Fruit fly (Drosophila melanogaster) whole organism, embryonic: Measurements from ENCODE around the gene CG7289.

Experiments used
- B-H2 ChIP-seq: fragments of 200-800 bp; sonication (Bioruptor generic); optimal IDR thresholded peaks from 2 replicates; lab custom pipeline; 2018; ENCODE audit warnings: missing biosample characterization, mild to moderate bottlenecking, missing genetic modification characterization
- CG10462 ChIP-seq: fragments of 200-800 bp; sonication (Bioruptor generic); optimal IDR thresholded peaks from 2 replicates; lab custom pipeline; 2016; ENCODE audit warnings: missing biosample characterization, missing genetic modification characterization
- CG10979 ChIP-seq: fragments of 200-800 bp; sonication (Bioruptor generic); optimal IDR thresholded peaks from 2 replicates; lab custom pipeline; 2018; ENCODE audit warnings: missing biosample characterization, mild to moderate bottlenecking, missing genetic modification characterization, moderate library complexity
- CG12236 ChIP-seq: fragments of 200-800 bp; sonication (Bioruptor generic); optimal IDR thresholded peaks from 2 replicates; lab custom pipeline; 2016; ENCODE audit warnings: missing biosample characterization, missing genetic modification characterization
- CG12391 ChIP-seq: fragments of 200-800 bp; sonication (Bioruptor generic); optimal IDR thresholded peaks from 3 replicates; lab custom pipeline; 2018; ENCODE audit warnings: missing biosample characterization, mild to moderate bottlenecking, missing genetic modification characterization, moderate library complexity
- CG12942 ChIP-seq: fragments of 200-800 bp; sonication (Bioruptor generic); optimal IDR thresholded peaks from 3 replicates; lab custom pipeline; 2016; ENCODE audit warnings: missing biosample characterization, missing genetic modification characterization
- CG13287 ChIP-seq: fragments of 200-800 bp; sonication (Bioruptor generic); IDR thresholded peaks from 2 replicates; pipeline ENCODE4 v1.3.6; 2022; ENCODE audit warnings: missing biosample characterization, missing genetic modification characterization; ENCODE audit not compliant: partially characterized antibody
- CG15073 ChIP-seq: fragments of 200-800 bp; sonication (Bioruptor generic); optimal IDR thresholded peaks from 2 replicates; lab custom pipeline; 2016; ENCODE audit warnings: missing biosample characterization, missing genetic modification characterization
- CG17912 ChIP-seq: fragments of 200-800 bp; sonication (Bioruptor generic); optimal IDR thresholded peaks from 2 replicates; lab custom pipeline; 2018; ENCODE audit warnings: missing biosample characterization, mild to moderate bottlenecking, missing genetic modification characterization
- CG2120 ChIP-seq: fragments of 200-800 bp; sonication (Bioruptor generic); optimal IDR thresholded peaks from 3 replicates; lab custom pipeline; 2016; ENCODE audit warnings: missing biosample characterization, missing genetic modification characterization
- CG2712 ChIP-seq: fragments of 200-800 bp; optimal IDR thresholded peaks from 3 replicates; lab custom pipeline; 2019; ENCODE audit warnings: missing biosample characterization, mild to moderate bottlenecking, missing genetic modification characterization, moderate library complexity
- CG31388 ChIP-seq: fragments of 200-800 bp; sonication (Bioruptor generic); optimal IDR thresholded peaks from 2 replicates; lab custom pipeline; 2016; ENCODE audit warnings: missing biosample characterization, missing genetic modification characterization
- CG32532 ChIP-seq: fragments of 200-800 bp; sonication (Bioruptor generic); IDR thresholded peaks from 2 replicates; pipeline ENCODE4 v1.3.6; 2022; ENCODE audit warnings: missing biosample characterization, missing genetic modification characterization
- CG34376 ChIP-seq: fragments of 200-800 bp; sonication (Bioruptor generic); optimal IDR thresholded peaks from 2 replicates; lab custom pipeline; 2018; ENCODE audit warnings: missing biosample characterization, mild to moderate bottlenecking, missing genetic modification characterization
- CG4707 ChIP-seq: fragments of 200-800 bp; sonication (Bioruptor generic); optimal IDR thresholded peaks from 2 replicates; lab custom pipeline; 2018; ENCODE audit warnings: missing biosample characterization, mild to moderate bottlenecking, missing genetic modification characterization, moderate library complexity
- CG6272 ChIP-seq: fragments of 200-800 bp; sonication (Bioruptor generic); IDR thresholded peaks from 2 replicates; pipeline ENCODE4 v1.3.6; 2022; ENCODE audit warnings: missing biosample characterization, missing genetic modification characterization
- CG6765 ChIP-seq: fragments of 200-800 bp; sonication (Bioruptor generic); optimal IDR thresholded peaks from 3 replicates; lab custom pipeline; 2017; ENCODE audit warnings: missing biosample characterization, mild to moderate bottlenecking, missing genetic modification characterization
- CG9727 ChIP-seq: fragments of 200-800 bp; sonication (Bioruptor generic); optimal IDR thresholded peaks from 3 replicates; lab custom pipeline; 2017; ENCODE audit warnings: missing biosample characterization, mild to moderate bottlenecking, missing genetic modification characterization
- CG9932 ChIP-seq: fragments of 200-800 bp; sonication (Bioruptor generic); IDR thresholded peaks from 2 replicates; pipeline ENCODE4 v1.3.6; 2022; ENCODE audit warnings: missing biosample characterization, missing genetic modification characterization
- D19B ChIP-seq: fragments of 200-800 bp; sonication (Bioruptor generic); optimal IDR thresholded peaks from 2 replicates; lab custom pipeline; 2017; ENCODE audit warnings: missing biosample characterization, mild to moderate bottlenecking, missing genetic modification characterization
- Dp ChIP-seq: fragments of 200-800 bp; sonication (Bioruptor generic); optimal IDR thresholded peaks from 2 replicates; lab custom pipeline; 2018; ENCODE audit warnings: missing biosample characterization, mild to moderate bottlenecking, missing genetic modification characterization, moderate library complexity
- Dref ChIP-seq: fragments of 200-800 bp; sonication (Bioruptor generic); IDR thresholded peaks from 2 replicates; pipeline ENCODE4 v1.3.6; 2022; ENCODE audit warnings: missing biosample characterization, missing genetic modification characterization
- E2f2 ChIP-seq: fragments of 200-800 bp; sonication (Bioruptor generic); IDR thresholded peaks from 2 replicates; pipeline ENCODE4 v1.3.6; 2022; ENCODE audit warnings: missing biosample characterization, missing genetic modification characterization
- Ets97D ChIP-seq: fragments of 200-800 bp; sonication (Bioruptor generic); optimal IDR thresholded peaks from 3 replicates; lab custom pipeline; 2016; ENCODE audit warnings: missing biosample characterization, missing genetic modification characterization
- Hr3 ChIP-seq: fragments of 200-800 bp; sonication (Bioruptor generic); optimal IDR thresholded peaks from 3 replicates; lab custom pipeline; 2016; ENCODE audit warnings: missing biosample characterization, missing genetic modification characterization
- Kr ChIP-seq: fragments of 200-800 bp; sonication (Bioruptor generic); optimal IDR thresholded peaks from 2 replicates; lab custom pipeline; 2017; ENCODE audit warnings: missing biosample characterization, mild to moderate bottlenecking, missing genetic modification characterization
- Lhr ChIP-seq: fragments of 200-800 bp; sonication (Bioruptor generic); optimal IDR thresholded peaks from 3 replicates; lab custom pipeline; 2017; ENCODE audit warnings: mild to moderate bottlenecking, missing biosample characterization, missing genetic modification reagents, missing genetic modification characterization
- MBD-R2 ChIP-seq: fragments of 200-800 bp; sonication (Bioruptor generic); IDR thresholded peaks from 2 replicates; pipeline ENCODE4 v1.3.6; 2022; ENCODE audit warnings: missing biosample characterization, missing genetic modification characterization
- Med ChIP-seq: fragments of 200-800 bp; sonication (Bioruptor generic); peaks from one replicate; lab custom pipeline; 2016; ENCODE audit warnings: missing biosample characterization, missing genetic modification characterization, mild to moderate bottlenecking, inconsistent platforms, moderate library complexity
- Pdp1 ChIP-seq, 2 experiments: fragments of 200-800 bp; sonication (Bioruptor generic); optimal IDR thresholded peaks; 3 replicates each; lab custom pipeline; 2016; ENCODE audit warnings: missing biosample characterization in 2 of 2, missing genetic modification characterization in 2 of 2, mild to moderate bottlenecking in 1 of 2, moderate library complexity in 1 of 2
- Sry-β ChIP-seq: fragments of 200-800 bp; sonication (Bioruptor generic); optimal IDR thresholded peaks from 2 replicates; lab custom pipeline; 2018; ENCODE audit warnings: missing biosample characterization, mild to moderate bottlenecking, missing genetic modification characterization, moderate library complexity
- Ssrp ChIP-seq: fragments of 200-800 bp; sonication (Bioruptor generic); optimal IDR thresholded peaks from 2 replicates; lab custom pipeline; 2018; ENCODE audit warnings: missing biosample characterization, mild to moderate bottlenecking, missing genetic modification characterization, moderate library complexity
- Taf1 ChIP-seq: fragments of 200-800 bp; sonication (Bioruptor generic); IDR thresholded peaks from 2 replicates; pipeline ENCODE4 v1.3.6; 2022; ENCODE audit warnings: missing biosample characterization, missing genetic modification characterization
- Vsx1 ChIP-seq: fragments of 200-800 bp; sonication (Bioruptor generic); optimal IDR thresholded peaks from 2 replicates; lab custom pipeline; 2017; ENCODE audit warnings: missing biosample characterization, mild to moderate bottlenecking, missing genetic modification characterization, missing genetic modification reagents
- Xbp1 ChIP-seq: fragments of 200-800 bp; sonication (Bioruptor generic); optimal IDR thresholded peaks from 3 replicates; lab custom pipeline; 2016; ENCODE audit warnings: missing biosample characterization, mild to moderate bottlenecking, missing genetic modification characterization
- aop ChIP-seq: fragments of 200-800 bp; sonication (Bioruptor generic); IDR thresholded peaks from 2 replicates; pipeline ENCODE4 v1.3.6; 2022; ENCODE audit warnings: missing biosample characterization, missing genetic modification characterization
- bcd ChIP-seq: fragments of 200-800 bp; sonication (Bioruptor generic); optimal IDR thresholded peaks from 2 replicates; lab custom pipeline; 2017; ENCODE audit warnings: missing biosample characterization, mild to moderate bottlenecking, missing genetic modification characterization
- cad ChIP-seq: fragments of >200 bp; optimal IDR thresholded peaks from 2 replicates; lab custom pipeline; 2017; ENCODE audit warnings: missing biosample characterization, missing genetic modification characterization
- chinmo ChIP-seq: fragments of 200-800 bp; sonication (Bioruptor generic); IDR thresholded peaks from 4 replicates; pipeline ENCODE4 v1.3.6; 2022; ENCODE audit warnings: missing biosample characterization, missing genetic modification characterization; ENCODE audit not compliant: partially characterized antibody
- dmrt11E ChIP-seq: fragments of 200-800 bp; sonication (Bioruptor generic); optimal IDR thresholded peaks from 3 replicates; lab custom pipeline; 2018; ENCODE audit warnings: missing biosample characterization, mild to moderate bottlenecking, missing genetic modification characterization, moderate library complexity
- gt ChIP-seq: fragments of 200-800 bp; sonication (Bioruptor generic); IDR thresholded peaks from 2 replicates; pipeline ENCODE4 v1.3.6; 2022; ENCODE audit warnings: missing biosample characterization, missing genetic modification characterization
- her ChIP-seq: fragments of 200-800 bp; sonication (Bioruptor generic); optimal IDR thresholded peaks from 2 replicates; lab custom pipeline; 2016; ENCODE audit warnings: missing biosample characterization, missing genetic modification characterization
- insv ChIP-seq, 2 experiments: fragments of 200-800 bp; sonication (Bioruptor generic); optimal IDR thresholded peaks; 3 replicates each; lab custom pipeline; 2016 to 2018; ENCODE audit warnings: missing biosample characterization in 2 of 2, missing genetic modification characterization in 2 of 2
- knrl ChIP-seq: fragments of 200-800 bp; sonication (Bioruptor generic); IDR thresholded peaks from 3 replicates; pipeline ENCODE4 v1.3.6; 2022; ENCODE audit warnings: missing biosample characterization, missing genetic modification characterization; ENCODE audit not compliant: partially characterized antibody
- lbe ChIP-seq: fragments of 200-800 bp; sonication (Bioruptor generic); optimal IDR thresholded peaks from 2 replicates; lab custom pipeline; 2016; ENCODE audit warnings: missing biosample characterization, mild to moderate bottlenecking, missing genetic modification characterization
- unc-4 ChIP-seq: fragments of 200-800 bp; sonication (Bioruptor generic); IDR thresholded peaks from 2 replicates; pipeline ENCODE4 v1.3.6; 2022; ENCODE audit warnings: missing biosample characterization, missing genetic modification characterization; ENCODE audit not compliant: partially characterized antibody
- wek ChIP-seq: fragments of 200-800 bp; sonication (Bioruptor generic); optimal IDR thresholded peaks from 3 replicates; lab custom pipeline; 2018; ENCODE audit warnings: missing biosample characterization, mild to moderate bottlenecking, missing genetic modification characterization, moderate library complexity
- wor ChIP-seq: fragments of 200-800 bp; sonication (Bioruptor generic); IDR thresholded peaks from 2 replicates; pipeline ENCODE4 v1.3.6; 2022; ENCODE audit warnings: missing biosample characterization, missing genetic modification characterization

Gene CG7289

dm6 chr2L:1979196-1979818, 2.7 kb upstream of the CG7289 start:
- no peak for TF ChIP-seq Lhr
- TF ChIP-seq Dref = 0 out of 2 replicates have a peak, but pooled peaks have one; percentile 21
- no peak for TF ChIP-seq CG12236 (GFP tag; lab: Kevin White, UChicago)
- TF ChIP-seq Dp = peak; percentile 23
- TF ChIP-seq Sry-β = no peak
- TF ChIP-seq Pdp1 (GFP tag; optimal IDR thresholded peaks at IDR 0.05; lab: Kevin White, UChicago) = peak in 1 of 2 experiments; percentile 94
- no peak for TF ChIP-seq CG34376 (GFP tag; lab: Kevin White, UChicago)
- peak; percentile 43; the same call in 1 of the 2 replicates for TF ChIP-seq E2f2 (GFP tag; lab: Robert Waterston, UW)
- TF ChIP-seq insv (GFP tag; optimal IDR thresholded peaks at IDR 0.05; lab: Kevin White, UChicago) = peak; percentile 93 to 97

dm6 chr2L:1980708-1981339, 1.2 kb upstream of the CG7289 start, which contains the start of the genes CG15356 and CG15362:
CG15356 (minus strand) TSS chr2L:1980755.
CG15362 (plus strand) TSS chr2L:1981176.
- TF ChIP-seq chinmo = peak; percentile 99
- no peak for TF ChIP-seq CG15073
- no peak for TF ChIP-seq gt (GFP tag; lab: Robert Waterston, UW)
- no peak for TF ChIP-seq CG17912
- TF ChIP-seq CG9727 (GFP tag; lab: Kevin White, UChicago) = peak; percentile 50
- peak; percentile 85 for TF ChIP-seq Med (GFP tag; lab: Kevin White, UChicago)
- peak; percentile 84 for TF ChIP-seq MBD-R2 (GFP tag; lab: Robert Waterston, UW)
- peak; percentile 86 for TF ChIP-seq Ets97D (GFP tag; lab: Kevin White, UChicago)
- TF ChIP-seq lbe (GFP tag; lab: Kevin White, UChicago) = peak; percentile 43
- TF ChIP-seq her = no peak
- TF ChIP-seq CG10979 (tag; lab: Kevin White, UChicago) = peak; percentile 17
- no peak for TF ChIP-seq CG6765 (GFP tag; lab: Kevin White, UChicago)
- TF ChIP-seq aop (GFP tag; lab: Robert Waterston, UW) = no peak
- TF ChIP-seq wek = no peak
- peak; percentile 14 for TF ChIP-seq CG10462
- TF ChIP-seq Kr (GFP tag; lab: Kevin White, UChicago) = no peak
- no peak for TF ChIP-seq CG31388
- no peak for TF ChIP-seq Ssrp (tag; lab: Kevin White, UChicago)
- TF ChIP-seq Xbp1 (GFP tag; lab: Kevin White, UChicago) = peak; percentile 42
- TF ChIP-seq Hr3 (GFP tag; lab: Kevin White, UChicago) = peak; percentile 39
- peak; percentile 38; the same call in 1 of the 2 replicates for TF ChIP-seq CG6272 (GFP tag; lab: Robert Waterston, UW)
- TF ChIP-seq wor = no peak
- TF ChIP-seq CG12942 (GFP tag; lab: Kevin White, UChicago) = no peak
- no peak for TF ChIP-seq cad (GFP tag; lab: Kevin White, UChicago)
- no peak for TF ChIP-seq Vsx1 (GFP tag; lab: Kevin White, UChicago)
- peak; percentile 82 for TF ChIP-seq CG9932
- TF ChIP-seq B-H2 (GFP tag; lab: Kevin White, UChicago) = no peak
- TF ChIP-seq CG2120 (GFP tag; lab: Kevin White, UChicago) = peak; percentile 51
- no peak for TF ChIP-seq Taf1 (GFP tag; lab: Robert Waterston, UW)
- peak; percentile 51 for TF ChIP-seq D19B (GFP tag; lab: Kevin White, UChicago)
- TF ChIP-seq CG13287 = peak; percentile 99
- peak; percentile 99 for TF ChIP-seq unc-4 (GFP tag; lab: Robert Waterston, UW)
- TF ChIP-seq CG12391 (tag; lab: Kevin White, UChicago) = peak; percentile 61
- no peak for TF ChIP-seq CG4707
- TF ChIP-seq CG32532 (GFP tag; lab: Robert Waterston, UW) = peak; percentile 58
- peak; percentile 62 for TF ChIP-seq bcd (GFP tag; lab: Kevin White, UChicago)
- TF ChIP-seq CG2712 = peak; percentile 59
- TF ChIP-seq dmrt11E = peak; percentile 24
- peak; percentile 99 for TF ChIP-seq knrl (GFP tag; lab: Robert Waterston, UW)
